Worm (Caenorhabditis elegans) whole organism, L2 larva: ENCODE measurements around the gene F09C6.16.

Experiments used
- C34F6.9 ChIP-seq: fragments of 150-350 bp; optimal IDR thresholded peaks from 2 replicates; lab custom pipeline; 2014; ENCODE audit warnings: missing biosample characterization, missing genetic modification characterization
- R02D3.7 ChIP-seq: fragments of 150-350 bp; optimal IDR thresholded peaks from 2 replicates; lab custom pipeline; 2014; ENCODE audit warnings: missing biosample characterization, missing genetic modification characterization
- Y55F3AM.14 ChIP-seq: fragments of 200-800 bp; sonication (Bioruptor generic); optimal IDR thresholded peaks from 2 replicates; lab custom pipeline; 2018; ENCODE audit warnings: mild to moderate bottlenecking, missing genetic modification characterization, missing compliant biosample characterization
- alr-1 ChIP-seq: fragments of 150-350 bp; optimal IDR thresholded peaks from 2 replicates; lab custom pipeline; 2014; ENCODE audit warnings: missing biosample characterization, missing genetic modification characterization
- aly-2 ChIP-seq: fragments of 150-350 bp; optimal IDR thresholded peaks from 2 replicates; lab custom pipeline; 2014; ENCODE audit warnings: missing biosample characterization, missing genetic modification characterization
- blmp-1 ChIP-seq: sonication (generic microtip); optimal IDR thresholded peaks from 2 replicates; lab custom pipeline; 2017; ENCODE audit warnings: missing genetic modification characterization, mild to moderate bottlenecking, missing compliant biosample characterization, antibody characterized with exemption, moderate library complexity; ENCODE audit not compliant: insufficient read depth
- ceh-16 ChIP-seq: fragments of 150-350 bp; optimal IDR thresholded peaks from 2 replicates; lab custom pipeline; 2014; ENCODE audit warnings: missing biosample characterization, missing genetic modification characterization
- ceh-82 ChIP-seq: fragments of 150-350 bp; optimal IDR thresholded peaks from 2 replicates; lab custom pipeline; 2014; ENCODE audit warnings: missing biosample characterization, missing genetic modification characterization
- dmd-4 ChIP-seq: sonication (generic microtip); optimal IDR thresholded peaks from 2 replicates; lab custom pipeline; 2017; ENCODE audit warnings: missing biosample characterization, missing genetic modification characterization
- elt-1 ChIP-seq: fragments of 150-350 bp; optimal IDR thresholded peaks from 2 replicates; lab custom pipeline; 2014; ENCODE audit warnings: missing biosample characterization, missing genetic modification characterization
- elt-3 ChIP-seq: sonication (generic microtip); optimal IDR thresholded peaks from 2 replicates; lab custom pipeline; 2017; ENCODE audit warnings: missing biosample characterization, missing genetic modification characterization
- gmeb-1 ChIP-seq: fragments of 150-350 bp; optimal IDR thresholded peaks from 2 replicates; lab custom pipeline; 2014; ENCODE audit warnings: missing biosample characterization, missing genetic modification characterization
- lin-11 ChIP-seq: fragments of 150-350 bp; sonication (generic microtip); optimal IDR thresholded peaks from 2 replicates; lab custom pipeline; 2014; ENCODE audit warnings: missing biosample characterization, missing genetic modification characterization, inconsistent platforms, mixed read lengths
- lin-13 ChIP-seq: fragments of 150-350 bp; optimal IDR thresholded peaks from 2 replicates; lab custom pipeline; 2014; ENCODE audit warnings: missing biosample characterization, missing genetic modification reagents, missing genetic modification characterization
- lin-39 ChIP-seq: fragments of 150-350 bp; optimal IDR thresholded peaks from 2 replicates; lab custom pipeline; 2014; ENCODE audit warnings: missing biosample characterization, missing genetic modification reagents, missing genetic modification characterization
- lsy-2 ChIP-seq, 2 experiments: fragments of 150-350 bp in 1 of 2; sonication (generic microtip) in 1 of 2; optimal IDR thresholded peaks; 2 replicates each; lab custom pipeline; 2014 to 2017; ENCODE audit warnings: missing biosample characterization in 2 of 2, missing genetic modification characterization in 2 of 2
- mdl-1 ChIP-seq, 2 experiments: fragments of 150-350 bp in 1 of 2; sonication (generic microtip) in 1 of 2; optimal IDR thresholded peaks; 2 replicates each; lab custom pipeline; 2017; ENCODE audit warnings: missing biosample characterization in 2 of 2, missing genetic modification characterization in 2 of 2
- nhr-129 ChIP-seq: fragments of 150-350 bp; optimal IDR thresholded peaks from 2 replicates; lab custom pipeline; 2014; ENCODE audit warnings: missing biosample characterization, missing genetic modification characterization
- nhr-237 ChIP-seq: fragments of 150-350 bp; optimal IDR thresholded peaks from 2 replicates; lab custom pipeline; 2014; ENCODE audit warnings: missing biosample characterization, missing genetic modification characterization
- nhr-25 ChIP-seq: fragments of 150-350 bp; sonication (generic microtip); optimal IDR thresholded peaks from 3 replicates; lab custom pipeline; 2014; ENCODE audit warnings: missing biosample characterization, missing genetic modification characterization
- nhr-6 ChIP-seq: fragments of 150-350 bp; optimal IDR thresholded peaks from 2 replicates; lab custom pipeline; 2014; ENCODE audit warnings: missing biosample characterization, missing genetic modification characterization
- nhr-77 ChIP-seq: fragments of 150-350 bp; optimal IDR thresholded peaks from 2 replicates; lab custom pipeline; 2014; ENCODE audit warnings: missing biosample characterization, missing genetic modification characterization
- peb-1 ChIP-seq: fragments of 150-350 bp; optimal IDR thresholded peaks from 2 replicates; lab custom pipeline; 2014; ENCODE audit warnings: missing biosample characterization, missing genetic modification characterization
- skn-1 ChIP-seq: sonication (generic microtip); optimal IDR thresholded peaks from 2 replicates; lab custom pipeline; 2017; ENCODE audit warnings: missing biosample characterization, missing genetic modification characterization
- sma-3 ChIP-seq: sonication (generic microtip); optimal IDR thresholded peaks from 2 replicates; lab custom pipeline; 2016; ENCODE audit warnings: missing genetic modification reagents, missing genetic modification characterization, missing compliant biosample characterization
- sma-9 ChIP-seq, 2 experiments: fragments of 150-350 bp in 1 of 2; sonication (generic microtip) in 1 of 2; optimal IDR thresholded peaks; 2 replicates each; lab custom pipeline; 2014 to 2016; ENCODE audit warnings: missing genetic modification characterization in 2 of 2, mild to moderate bottlenecking in 1 of 2, missing biosample characterization in 1 of 2, missing compliant biosample characterization in 1 of 2, missing genetic modification reagents in 1 of 2, moderate library complexity in 1 of 2
- snpc-4 ChIP-seq: fragments of 150-350 bp; optimal IDR thresholded peaks from 2 replicates; lab custom pipeline; 2014; ENCODE audit warnings: missing biosample characterization, missing genetic modification characterization
- unc-39 ChIP-seq: fragments of 150-350 bp; optimal IDR thresholded peaks from 2 replicates; lab custom pipeline; 2014; ENCODE audit warnings: missing biosample characterization, missing genetic modification characterization
- unc-55 ChIP-seq: fragments of 150-350 bp; sonication (generic microtip); optimal IDR thresholded peaks from 3 replicates; lab custom pipeline; 2014; ENCODE audit warnings: missing biosample characterization, missing genetic modification reagents, missing genetic modification characterization
- unc-62 ChIP-seq: fragments of 150-350 bp; optimal IDR thresholded peaks from 2 replicates; lab custom pipeline; 2014; ENCODE audit warnings: missing biosample characterization, missing genetic modification reagents, missing genetic modification characterization
- ztf-1 ChIP-seq: fragments of 200-800 bp; sonication (Bioruptor generic); conservative IDR thresholded peaks from 2 replicates; pipeline ENCODE4 v1.3.6; 2022; ENCODE audit warnings: missing genetic modification characterization, missing compliant biosample characterization
- ztf-11 ChIP-seq: sonication (generic microtip); optimal IDR thresholded peaks from 2 replicates; lab custom pipeline; 2017; ENCODE audit warnings: missing biosample characterization, missing genetic modification characterization
- ztf-4 ChIP-seq: fragments of 150-350 bp; optimal IDR thresholded peaks from 2 replicates; lab custom pipeline; 2014; ENCODE audit warnings: missing biosample characterization, missing genetic modification characterization

F09C6.16 gene

DNA sequence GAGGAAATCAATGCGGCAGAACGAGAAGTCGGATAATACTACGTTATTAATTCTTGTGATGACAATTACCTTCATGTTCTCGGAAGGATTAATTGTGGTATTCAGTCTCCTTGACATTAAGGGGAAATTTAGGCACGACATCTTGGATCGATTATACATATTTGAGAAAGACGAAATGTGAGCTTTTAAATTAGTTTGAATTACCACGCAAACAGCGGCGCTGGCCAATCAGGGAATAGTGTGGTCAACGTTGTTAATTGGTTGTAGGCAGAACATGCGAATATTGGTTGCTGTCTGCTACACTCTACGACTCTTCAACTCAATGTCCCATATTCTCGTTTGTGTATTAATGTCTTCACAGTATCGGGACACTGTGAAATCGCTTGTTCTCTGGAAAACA is 34.8 kb downstream of the F09C6.16 start, which contains the start of gene F49A5.10:
TSS of gene F49A5.10 (plus strand) at position 301 of the 400 bp plus-strand sequence.
- no peak for TF ChIP-seq unc-55 (GFP tag; lab: Kevin White, UChicago)
- TF ChIP-seq peb-1 (tag; lab: Kevin White, UChicago), result no peak
- no peak for TF ChIP-seq snpc-4 (tag; lab: Kevin White, UChicago)
- TF ChIP-seq sma-9 (GFP tag; optimal IDR thresholded peaks at IDR 0.05; lab: Kevin White, UChicago), result no peak
- no peak for TF ChIP-seq sma-9 (tag; optimal IDR thresholded peaks at IDR 0.05; lab: Kevin White, UChicago)
- TF ChIP-seq elt-3 (tag; lab: Kevin White, UChicago), result no peak
- no peak for TF ChIP-seq mdl-1 (tag; optimal IDR thresholded peaks at IDR 0.05; lab: Kevin White, UChicago)
- TF ChIP-seq nhr-77 (tag; lab: Kevin White, UChicago), result no peak
- TF ChIP-seq, all 48 proteins: peak for 0

DNA sequence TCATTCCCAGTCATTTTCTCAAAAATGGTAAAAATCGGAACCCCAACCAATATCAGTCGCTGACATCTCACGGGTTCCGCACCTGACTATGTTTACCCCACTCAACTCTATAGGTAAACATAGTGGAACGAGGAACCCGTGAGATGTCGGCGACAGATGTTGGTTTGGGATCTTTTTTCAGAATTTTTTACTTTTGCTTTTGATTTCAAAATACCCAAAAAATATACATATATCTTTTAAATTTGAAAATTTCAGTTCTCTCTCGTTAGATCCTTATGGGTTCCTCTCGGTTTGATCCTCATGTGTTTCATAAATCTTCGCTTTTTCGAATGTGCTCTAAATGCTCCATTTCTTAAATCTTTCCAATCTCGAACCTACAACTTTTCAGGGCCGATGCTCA is 36.1 kb downstream of the F09C6.16 start, which contains the start of gene srw-23:
TSS of gene srw-23 (plus strand) at position 301 of the 400 bp plus-strand sequence.
- TF ChIP-seq ceh-82 (no peak), sma-9 (GFP tag; optimal IDR thresholded peaks at IDR 0.05; lab: Kevin White, UChicago) (no peak), sma-9 (tag; optimal IDR thresholded peaks at IDR 0.05; lab: Kevin White, UChicago) (no peak), ztf-4 (tag; lab: Kevin White, UChicago) (no peak), lsy-2 (tag; optimal IDR thresholded peaks at IDR 0.05; lab: Kevin White, UChicago) (no peak), snpc-4 (tag; lab: Kevin White, UChicago) (no peak), unc-62 (GFP tag; lab: Kevin White, UChicago) (no peak), nhr-129 (tag; lab: Kevin White, UChicago) (no peak), peb-1 (tag; lab: Kevin White, UChicago) (no peak), nhr-25 (tag; lab: Kevin White, UChicago) (no peak), ceh-16 (tag; lab: Kevin White, UChicago) (no peak), ztf-11 (no peak), Y55F3AM.14 (GFP tag; lab: Kevin White, UChicago) (no peak), gmeb-1 (no peak), blmp-1 (tag; lab: Kevin White, UChicago) (no peak), dmd-4 (no peak), aly-2 (tag; lab: Kevin White, UChicago) (no peak), lin-13 (no peak)

ce11 chrV:16871387-16871786 is 38.4 kb downstream of the F09C6.16 start, which contains the start of gene thn-4:
thn-4 (minus strand) TSS chrV:16871487.
- TF ChIP-seq peb-1 (tag; lab: Kevin White, UChicago), result no peak
- no peak for TF ChIP-seq snpc-4 (tag; lab: Kevin White, UChicago)
- TF ChIP-seq nhr-77 (tag; lab: Kevin White, UChicago), result no peak
- TF ChIP-seq blmp-1 (tag; lab: Kevin White, UChicago), result no peak
- no peak for TF ChIP-seq unc-55 (GFP tag; lab: Kevin White, UChicago)
- no peak for TF ChIP-seq Y55F3AM.14 (GFP tag; lab: Kevin White, UChicago)
- no peak for TF ChIP-seq lin-39 (tag; lab: Kevin White, UChicago)
- TF ChIP-seq elt-1 (tag; lab: Kevin White, UChicago), result no peak

- TF ChIP-seq lsy-2 (tag; optimal IDR thresholded peaks at IDR 0.05; lab: Kevin White, UChicago), result no peak
These were observed 40.0 kb downstream of the F09C6.16 start, which contains the start of gene clec-33 for ce11 chrV:16869740-16870139. clec-33 (minus strand) TSS chrV:16869840.

DNA sequence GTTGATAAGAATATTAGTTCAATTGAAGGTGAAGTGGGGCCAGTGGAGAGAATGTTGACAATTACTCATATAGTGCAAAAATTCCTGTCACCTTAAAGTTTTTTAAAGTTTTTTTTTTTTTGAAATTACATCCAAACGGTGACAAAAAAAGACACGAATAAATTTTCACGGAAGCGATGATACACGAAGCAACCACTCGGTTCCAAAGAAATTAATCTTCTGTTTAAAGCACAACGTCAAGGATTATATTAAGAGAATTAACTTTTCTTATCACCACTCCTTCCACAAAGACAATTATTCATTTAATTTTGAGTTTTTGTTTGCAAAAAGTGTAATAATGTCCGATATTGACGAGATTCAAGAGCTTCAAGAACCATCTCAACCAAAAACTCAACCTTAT is 44.4 kb downstream of the F09C6.16 start, which contains the start of gene clec-28:
TSS of gene clec-28 (plus strand) at position 301 of the 400 bp plus-strand sequence.
- TF ChIP-seq nhr-25 (tag; lab: Kevin White, UChicago) (no peak), unc-62 (GFP tag; lab: Kevin White, UChicago) (no peak), mdl-1 (tag; optimal IDR thresholded peaks at IDR 0.05; lab: Kevin White, UChicago) (no peak), nhr-237 (tag; lab: Kevin White, UChicago) (no peak), nhr-6 (tag; lab: Kevin White, UChicago) (no peak), blmp-1 (tag; lab: Kevin White, UChicago) (no peak), ztf-11 (no peak), peb-1 (tag; lab: Kevin White, UChicago) (no peak), dmd-4 (no peak), alr-1 (tag; lab: Kevin White, UChicago) (no peak), ztf-1 (GFP tag; lab: Robert Waterston, UW) (no peak), Y55F3AM.14 (GFP tag; lab: Kevin White, UChicago) (no peak), nhr-77 (tag; lab: Kevin White, UChicago) (no peak)

DNA sequence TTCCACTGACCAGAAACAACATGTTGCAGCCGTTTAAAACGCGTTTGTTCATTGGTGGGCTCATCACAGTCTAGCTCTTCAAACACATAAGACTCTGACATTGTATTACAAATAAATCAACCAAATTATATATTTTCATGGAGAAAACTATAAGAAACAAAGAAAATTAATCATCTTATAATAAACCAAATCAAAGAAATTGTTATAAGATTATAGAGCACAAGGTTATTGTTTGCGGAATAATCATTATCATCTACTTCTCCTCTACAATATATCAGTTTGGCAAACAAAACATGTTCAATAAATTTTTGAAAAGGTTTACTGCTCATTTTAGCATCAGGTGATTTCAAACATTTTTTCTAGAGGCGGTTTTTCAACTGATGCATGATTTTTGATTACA is 48.1 kb downstream of the F09C6.16 start, which contains the start of the genes clec-32 and clec-24:
TSS of gene clec-32 (minus strand) at position 101 of the 400 bp plus-strand sequence.
TSS of gene clec-24 (plus strand) at position 294 of the 400 bp plus-strand sequence.
- TF ChIP-seq unc-39 (tag; lab: Kevin White, UChicago), result no peak
- no peak for TF ChIP-seq skn-1 (tag; lab: Kevin White, UChicago)
- TF ChIP-seq aly-2 (tag; lab: Kevin White, UChicago), result no peak
- TF ChIP-seq ztf-11, result no peak
- no peak for TF ChIP-seq elt-3 (tag; lab: Kevin White, UChicago)
- TF ChIP-seq sma-3, result no peak
- no peak for TF ChIP-seq lin-11 (tag; lab: Kevin White, UChicago)
- no peak for TF ChIP-seq ztf-4 (tag; lab: Kevin White, UChicago)
- no peak for TF ChIP-seq dmd-4
- TF ChIP-seq C34F6.9 (tag; lab: Kevin White, UChicago), result no peak
- TF ChIP-seq lin-13, result no peak
- TF ChIP-seq peb-1 (tag; lab: Kevin White, UChicago), result no peak
- no peak for TF ChIP-seq Y55F3AM.14 (GFP tag; lab: Kevin White, UChicago)
- TF ChIP-seq R02D3.7 (tag; lab: Kevin White, UChicago), result no peak
- TF ChIP-seq elt-1 (tag; lab: Kevin White, UChicago), result no peak
- no peak for TF ChIP-seq ceh-82
- no peak for TF ChIP-seq blmp-1 (tag; lab: Kevin White, UChicago)
- no peak for TF ChIP-seq gmeb-1
- no peak for TF ChIP-seq ztf-1 (GFP tag; lab: Robert Waterston, UW)
